Fruit fly (Drosophila melanogaster) whole organism, embryonic: ENCODE data around the gene Bsg.

ENCODE experiments used
- Abd-B ChIP-seq: fragments of 200-800 bp; sonication (Bioruptor generic); optimal IDR thresholded peaks from 2 replicates; lab custom pipeline; 2018; ENCODE audit warnings: missing biosample characterization, mild to moderate bottlenecking, missing genetic modification characterization, moderate library complexity
- Asciz ChIP-seq: fragments of 200-800 bp; sonication (Bioruptor generic); optimal IDR thresholded peaks from 2 replicates; lab custom pipeline; 2017; ENCODE audit warnings: missing biosample characterization, mild to moderate bottlenecking, missing genetic modification characterization, missing genetic modification reagents
- Atf3 ChIP-seq: fragments of 200-800 bp; sonication (Bioruptor generic); optimal IDR thresholded peaks from 3 replicates; lab custom pipeline; 2016; ENCODE audit warnings: missing biosample characterization, missing genetic modification characterization
- CG10147 ChIP-seq: fragments of 200-800 bp; sonication (Bioruptor generic); optimal IDR thresholded peaks from 2 replicates; lab custom pipeline; 2019; ENCODE audit warnings: missing biosample characterization, mild to moderate bottlenecking, missing genetic modification characterization, moderate library complexity
- CG11398 ChIP-seq: fragments of 200-800 bp; sonication (Bioruptor generic); optimal IDR thresholded peaks from 2 replicates; lab custom pipeline; 2016; ENCODE audit warnings: missing biosample characterization, missing genetic modification characterization
- CG13287 ChIP-seq: fragments of 200-800 bp; sonication (Bioruptor generic); IDR thresholded peaks from 2 replicates; pipeline ENCODE4 v1.3.6; 2022; ENCODE audit warnings: missing biosample characterization, missing genetic modification characterization; ENCODE audit not compliant: partially characterized antibody
- CG16813 ChIP-seq: fragments of 200-800 bp; sonication (Bioruptor generic); IDR thresholded peaks from 3 replicates; pipeline ENCODE4 v1.3.6; 2022; ENCODE audit warnings: missing biosample characterization, missing genetic modification characterization; ENCODE audit not compliant: partially characterized antibody
- CG16863 ChIP-seq: fragments of 200-800 bp; sonication (Bioruptor generic); optimal IDR thresholded peaks from 3 replicates; lab custom pipeline; 2016; ENCODE audit warnings: missing biosample characterization, missing genetic modification characterization
- CG33557 ChIP-seq: fragments of 200-800 bp; sonication (Bioruptor generic); optimal IDR thresholded peaks from 2 replicates; lab custom pipeline; 2019; ENCODE audit warnings: missing biosample characterization, mild to moderate bottlenecking, missing genetic modification characterization, moderate library complexity
- CG34422 ChIP-seq: fragments of 200-800 bp; sonication (Bioruptor generic); IDR thresholded peaks from 3 replicates; pipeline ENCODE4 v1.3.6; 2022; ENCODE audit warnings: missing biosample characterization, missing genetic modification characterization
- CG5245 ChIP-seq: fragments of 200-800 bp; sonication (Bioruptor generic); optimal IDR thresholded peaks from 3 replicates; lab custom pipeline; 2016; ENCODE audit warnings: missing biosample characterization, missing genetic modification characterization
- CG6765 ChIP-seq: fragments of 200-800 bp; sonication (Bioruptor generic); optimal IDR thresholded peaks from 3 replicates; lab custom pipeline; 2017; ENCODE audit warnings: missing biosample characterization, mild to moderate bottlenecking, missing genetic modification characterization
- CG8281 ChIP-seq: fragments of 200-800 bp; sonication (Bioruptor generic); optimal IDR thresholded peaks from 2 replicates; lab custom pipeline; 2018; ENCODE audit warnings: missing biosample characterization, mild to moderate bottlenecking, missing genetic modification characterization, moderate library complexity
- CG9797 ChIP-seq: fragments of 200-800 bp; sonication (Bioruptor generic); optimal IDR thresholded peaks from 3 replicates; lab custom pipeline; 2018; ENCODE audit warnings: missing biosample characterization, mild to moderate bottlenecking, missing genetic modification characterization
- CG9817 ChIP-seq: fragments of 200-800 bp; sonication (Bioruptor generic); optimal IDR thresholded peaks from 2 replicates; lab custom pipeline; 2018; ENCODE audit warnings: missing biosample characterization, mild to moderate bottlenecking, missing genetic modification characterization, moderate library complexity
- CkIIα-i1 ChIP-seq: fragments of 200-800 bp; sonication (Bioruptor generic); IDR thresholded peaks from 2 replicates; pipeline ENCODE4 v1.3.6; 2022; ENCODE audit warnings: missing biosample characterization, missing genetic modification characterization
- Dref ChIP-seq: fragments of 200-800 bp; sonication (Bioruptor generic); IDR thresholded peaks from 2 replicates; pipeline ENCODE4 v1.3.6; 2022; ENCODE audit warnings: missing biosample characterization, missing genetic modification characterization
- E2f2 ChIP-seq: fragments of 200-800 bp; sonication (Bioruptor generic); IDR thresholded peaks from 2 replicates; pipeline ENCODE4 v1.3.6; 2022; ENCODE audit warnings: missing biosample characterization, missing genetic modification characterization
- Hey ChIP-seq: fragments of 200-800 bp; sonication (Bioruptor generic); optimal IDR thresholded peaks from 3 replicates; lab custom pipeline; 2018; ENCODE audit warnings: missing biosample characterization, mild to moderate bottlenecking, missing genetic modification characterization
- Hsf ChIP-seq: fragments of 200-800 bp; sonication (Bioruptor generic); optimal IDR thresholded peaks from 3 replicates; lab custom pipeline; 2016; ENCODE audit warnings: missing biosample characterization, missing genetic modification characterization
- MBD-R2 ChIP-seq: fragments of 200-800 bp; sonication (Bioruptor generic); IDR thresholded peaks from 2 replicates; pipeline ENCODE4 v1.3.6; 2022; ENCODE audit warnings: missing biosample characterization, missing genetic modification characterization
- MESR4 ChIP-seq: fragments of 200-800 bp; sonication (Bioruptor generic); optimal IDR thresholded peaks from 2 replicates; lab custom pipeline; 2018; ENCODE audit warnings: missing biosample characterization, mild to moderate bottlenecking, missing genetic modification characterization, moderate library complexity
- Mad ChIP-seq: fragments of 200-800 bp; sonication (Bioruptor generic); optimal IDR thresholded peaks from 2 replicates; lab custom pipeline; 2016; ENCODE audit warnings: missing biosample characterization, missing genetic modification characterization
- Opbp ChIP-seq: fragments of 200-800 bp; sonication (Bioruptor generic); IDR thresholded peaks from 3 replicates; pipeline ENCODE4 v1.3.6; 2022; ENCODE audit warnings: missing biosample characterization, missing genetic modification characterization; ENCODE audit not compliant: partially characterized antibody
- Optix ChIP-seq: fragments of 200-800 bp; sonication (Bioruptor generic); IDR thresholded peaks from 3 replicates; pipeline ENCODE4 v1.3.6; 2022; ENCODE audit warnings: missing biosample characterization, missing genetic modification characterization
- Ssrp ChIP-seq: fragments of 200-800 bp; sonication (Bioruptor generic); optimal IDR thresholded peaks from 2 replicates; lab custom pipeline; 2018; ENCODE audit warnings: missing biosample characterization, mild to moderate bottlenecking, missing genetic modification characterization, moderate library complexity
- Vsx1 ChIP-seq: fragments of 200-800 bp; sonication (Bioruptor generic); optimal IDR thresholded peaks from 2 replicates; lab custom pipeline; 2017; ENCODE audit warnings: missing biosample characterization, mild to moderate bottlenecking, missing genetic modification characterization, missing genetic modification reagents
- YL-1 ChIP-seq: fragments of 200-800 bp; sonication (Bioruptor generic); optimal IDR thresholded peaks from 3 replicates; lab custom pipeline; 2017; ENCODE audit warnings: missing biosample characterization, mild to moderate bottlenecking, missing genetic modification characterization
- amos ChIP-seq: fragments of 200-800 bp; sonication (Bioruptor generic); IDR thresholded peaks from 2 replicates; pipeline ENCODE4 v1.3.6; 2022; ENCODE audit warnings: missing biosample characterization, missing genetic modification characterization; ENCODE audit not compliant: partially characterized antibody
- br ChIP-seq: fragments of >200 bp; optimal IDR thresholded peaks from 2 replicates; lab custom pipeline; 2017
- crp ChIP-seq, 2 experiments: fragments of 200-800 bp; sonication (Bioruptor generic); optimal IDR thresholded peaks; 2 replicates in 1 of 2; 3 replicates in 1 of 2; lab custom pipeline; 2017; ENCODE audit warnings: missing biosample characterization in 2 of 2, missing genetic modification characterization in 2 of 2, mild to moderate bottlenecking in 1 of 2, moderate library complexity in 1 of 2
- dati ChIP-seq: fragments of 200-800 bp; sonication (Bioruptor generic); IDR thresholded peaks from 2 replicates; pipeline ENCODE4 v1.3.6; 2022; ENCODE audit warnings: missing biosample characterization, missing genetic modification characterization
- dmrt99B ChIP-seq: fragments of 200-800 bp; sonication (Bioruptor generic); optimal IDR thresholded peaks from 2 replicates; lab custom pipeline; 2018; ENCODE audit warnings: missing biosample characterization, mild to moderate bottlenecking, missing genetic modification characterization, moderate library complexity
- dysf ChIP-seq: fragments of 200-800 bp; sonication (Bioruptor generic); IDR thresholded peaks from 3 replicates; pipeline ENCODE4 v1.3.6; 2022; ENCODE audit warnings: missing biosample characterization, missing genetic modification characterization
- emc ChIP-seq: fragments of 200-800 bp; sonication (Bioruptor generic); optimal IDR thresholded peaks from 2 replicates; lab custom pipeline; 2016; ENCODE audit warnings: missing biosample characterization, missing genetic modification characterization
- en ChIP-seq: fragments of 200-800 bp; sonication (Bioruptor generic); optimal IDR thresholded peaks from 2 replicates; lab custom pipeline; 2016; ENCODE audit warnings: missing biosample characterization, missing genetic modification characterization
- gfzf ChIP-seq: fragments of 200-800 bp; sonication (Bioruptor generic); optimal IDR thresholded peaks from 2 replicates; lab custom pipeline; 2016; ENCODE audit warnings: missing biosample characterization, mild to moderate bottlenecking, missing genetic modification characterization, moderate library complexity
- hth ChIP-seq: fragments of >200 bp; optimal IDR thresholded peaks from 2 replicates; lab custom pipeline; 2017; ENCODE audit warnings: inconsistent platforms
- klu ChIP-seq: fragments of 200-800 bp; sonication (Bioruptor generic); IDR thresholded peaks from 2 replicates; pipeline ENCODE4 v1.3.6; 2022; ENCODE audit warnings: missing biosample characterization, missing genetic modification characterization
- mld ChIP-seq: fragments of 200-800 bp; sonication (Bioruptor generic); IDR thresholded peaks from 3 replicates; pipeline ENCODE4 v1.3.6; 2022; ENCODE audit warnings: missing biosample characterization, missing genetic modification characterization; ENCODE audit not compliant: partially characterized antibody
- pzg ChIP-seq: fragments of 200-800 bp; sonication (Bioruptor generic); optimal IDR thresholded peaks from 3 replicates; lab custom pipeline; 2018; ENCODE audit warnings: missing biosample characterization, mild to moderate bottlenecking, missing genetic modification characterization, moderate library complexity
- sima ChIP-seq: fragments of 200-800 bp; sonication (Bioruptor generic); optimal IDR thresholded peaks from 2 replicates; lab custom pipeline; 2016; ENCODE audit warnings: missing biosample characterization, missing genetic modification characterization
- sob ChIP-seq: fragments of 200-800 bp; sonication (Bioruptor generic); IDR thresholded peaks from 2 replicates; pipeline ENCODE4 v1.3.6; 2022; ENCODE audit warnings: missing biosample characterization, missing genetic modification characterization
- stc ChIP-seq: fragments of 200-800 bp; sonication (Bioruptor generic); IDR thresholded peaks from 2 replicates; pipeline ENCODE4 v1.3.6; 2022; ENCODE audit warnings: missing biosample characterization, missing genetic modification characterization
- stwl ChIP-seq: fragments of 200-800 bp; sonication (Bioruptor generic); optimal IDR thresholded peaks from 3 replicates; lab custom pipeline; 2018; ENCODE audit warnings: missing biosample characterization, mild to moderate bottlenecking, missing genetic modification characterization, moderate library complexity
- unc-4 ChIP-seq: fragments of 200-800 bp; sonication (Bioruptor generic); IDR thresholded peaks from 2 replicates; pipeline ENCODE4 v1.3.6; 2022; ENCODE audit warnings: missing biosample characterization, missing genetic modification characterization; ENCODE audit not compliant: partially characterized antibody
- vnd ChIP-seq: fragments of 200-800 bp; sonication (Bioruptor generic); IDR thresholded peaks from 3 replicates; pipeline ENCODE4 v1.3.6; 2022; ENCODE audit warnings: missing biosample characterization, missing genetic modification characterization; ENCODE audit not compliant: partially characterized antibody
- vvl ChIP-seq: fragments of 200-800 bp; sonication (Bioruptor generic); IDR thresholded peaks from 2 replicates; pipeline ENCODE4 v1.3.6; 2022; ENCODE audit warnings: missing biosample characterization, missing genetic modification characterization
- zen2 ChIP-seq: fragments of 200-800 bp; sonication (Bioruptor generic); IDR thresholded peaks from 3 replicates; pipeline ENCODE4 v1.3.6; 2022; ENCODE audit warnings: missing biosample characterization, missing genetic modification characterization; ENCODE audit not compliant: partially characterized antibody
- zf30C ChIP-seq: fragments of 200-800 bp; sonication (Bioruptor generic); optimal IDR thresholded peaks from 3 replicates; lab custom pipeline; 2018; ENCODE audit warnings: missing biosample characterization, mild to moderate bottlenecking, missing genetic modification characterization

Bsg gene

DNA sequence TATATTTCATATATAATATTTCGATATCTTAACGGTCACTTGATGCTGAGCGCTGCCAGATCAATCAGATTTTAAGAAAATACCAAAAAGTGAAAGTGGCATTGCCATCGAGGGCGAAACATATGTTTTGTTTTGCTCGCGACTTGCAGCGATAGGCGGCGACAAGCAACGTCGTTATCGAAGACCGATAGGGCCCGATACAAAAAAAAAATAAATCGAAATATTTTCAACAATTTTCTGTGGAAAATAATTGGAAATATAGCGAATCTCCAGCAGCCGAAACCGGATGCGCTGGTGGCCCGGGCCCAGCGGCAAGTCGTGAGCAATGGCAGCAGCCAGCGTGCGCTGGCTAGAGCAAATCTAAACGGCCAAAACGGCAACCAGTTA is 39.9 kb upstream of the Bsg start, which contains the start of gene Megf8 (continued):
- peak; percentile 61; the same call in 1 of the 2 replicates for TF ChIP-seq amos (GFP tag; lab: Robert Waterston, UW)
- peak; percentile 77 for TF ChIP-seq MESR4 (GFP tag; lab: Kevin White, UChicago)
- no peak for TF ChIP-seq hth (lab: Kevin White, UChicago)
- peak; percentile 53; the same call in 1 of the 2 replicates for TF ChIP-seq unc-4 (GFP tag; lab: Robert Waterston, UW)
- no peak for TF ChIP-seq Atf3 (GFP tag; lab: Kevin White, UChicago)
- TF ChIP-seq dati (GFP tag; lab: Robert Waterston, UW) = no peak
- TF ChIP-seq CG5245 (GFP tag; lab: Kevin White, UChicago) = no peak
- no peak for TF ChIP-seq Ssrp
- no peak for TF ChIP-seq dysf (GFP tag; lab: Robert Waterston, UW)
- TF ChIP-seq en = no peak
- TF ChIP-seq Opbp = peak; percentile 78; the same call in 2 of the 3 replicates
- peak; percentile 16 for TF ChIP-seq vnd (GFP tag; lab: Robert Waterston, UW)
- no peak for TF ChIP-seq stc (GFP tag; lab: Robert Waterston, UW)
- peak; percentile 51 for TF ChIP-seq stwl (tag; lab: Kevin White, UChicago)
- no peak for TF ChIP-seq Vsx1
- TF ChIP-seq Asciz (GFP tag; lab: Kevin White, UChicago) = no peak
- no peak for TF ChIP-seq CG10147
- TF ChIP-seq br = no peak
- TF ChIP-seq Abd-B = no peak
- peak; percentile 43 for TF ChIP-seq CG9797
- TF ChIP-seq E2f2 (GFP tag; lab: Robert Waterston, UW) = no peak
- peak; percentile 48 to 90 for TF ChIP-seq crp (GFP tag; optimal IDR thresholded peaks at IDR 0.05; lab: Kevin White, UChicago)
- peak; percentile 71; the same call in 1 of the 2 replicates for TF ChIP-seq vvl (GFP tag; lab: Robert Waterston, UW)
- no peak for TF ChIP-seq CG11398 (GFP tag; lab: Kevin White, UChicago)
- TF ChIP-seq mld (GFP tag; lab: Robert Waterston, UW) = peak; percentile 47; the same call in 1 of the 3 replicates
- TF ChIP-seq emc = no peak
- no peak for TF ChIP-seq sob (GFP tag; lab: Robert Waterston, UW)
- TF ChIP-seq Mad (GFP tag; lab: Kevin White, UChicago) = no peak
- no peak for TF ChIP-seq sima (GFP tag; lab: Kevin White, UChicago)
- TF ChIP-seq Dref (GFP tag; lab: Robert Waterston, UW) = peak; percentile 83
- TF ChIP-seq CG13287 (GFP tag; lab: Robert Waterston, UW) = peak; percentile 60
- TF ChIP-seq MBD-R2 (GFP tag; lab: Robert Waterston, UW) = peak; percentile 52
- TF ChIP-seq CG33557 = no peak
- no peak for TF ChIP-seq klu
- TF ChIP-seq Hsf (GFP tag; lab: Kevin White, UChicago) = no peak
- no peak for TF ChIP-seq CkIIα-i1
- TF ChIP-seq Hey (tag; lab: Kevin White, UChicago) = no peak
- 0 out of 3 replicates have a peak, but pooled peaks have one; percentile 8 for TF ChIP-seq CG34422 (GFP tag; lab: Robert Waterston, UW)
- TF ChIP-seq dmrt99B (tag; lab: Kevin White, UChicago) = no peak
- TF ChIP-seq CG6765 (GFP tag; lab: Kevin White, UChicago) = no peak
- no peak for TF ChIP-seq zf30C
- TF ChIP-seq zen2 (GFP tag; lab: Robert Waterston, UW) = peak; percentile 84
- TF ChIP-seq Optix (GFP tag; lab: Robert Waterston, UW) = no peak
- peak; percentile 73 for TF ChIP-seq YL-1 (GFP tag; lab: Kevin White, UChicago)
- peak; percentile 5; the same call in 2 of the 3 replicates for TF ChIP-seq CG16813 (GFP tag; lab: Robert Waterston, UW)
- TF ChIP-seq pzg (GFP tag; lab: Kevin White, UChicago) = peak; percentile 28
- no peak for TF ChIP-seq CG8281 (tag; lab: Kevin White, UChicago)
- no peak for TF ChIP-seq gfzf (GFP tag; lab: Kevin White, UChicago)
- TF ChIP-seq CG16863 (GFP tag; lab: Kevin White, UChicago) = no peak
- TF ChIP-seq CG9817 = no peak
